Worm (Caenorhabditis elegans) whole organism, mixed stage, embryonic: ENCODE results near the gene fipr-21.

ENCODE experiments used
- M03D4.4 ChIP-seq: sonication (generic microtip); optimal IDR thresholded peaks from 2 replicates; lab custom pipeline; 2017; ENCODE audit warnings: mild to moderate bottlenecking, missing genetic modification characterization, missing compliant biosample characterization
- bed-3 ChIP-seq: fragments of 200-800 bp; sonication (Bioruptor generic); optimal IDR thresholded peaks from 3 replicates; lab custom pipeline; 2018; ENCODE audit warnings: mild to moderate bottlenecking, missing genetic modification characterization, moderate library complexity, missing compliant biosample characterization
- blmp-1 ChIP-seq: fragments of 150-350 bp; optimal IDR thresholded peaks from 2 replicates; lab custom pipeline; 2014; ENCODE audit warnings: missing biosample characterization, missing genetic modification characterization
- ceh-39 ChIP-seq: fragments of 150-350 bp; optimal IDR thresholded peaks from 2 replicates; lab custom pipeline; 2014; ENCODE audit warnings: missing biosample characterization, missing genetic modification characterization
- ceh-43 ChIP-seq: fragments of 200-800 bp; sonication (Bioruptor generic); optimal IDR thresholded peaks from 2 replicates; lab custom pipeline; 2018; ENCODE audit warnings: mild to moderate bottlenecking, missing genetic modification characterization, moderate library complexity, missing compliant biosample characterization
- ceh-83 ChIP-seq: fragments of 200-800 bp; sonication (Bioruptor generic); optimal IDR thresholded peaks from 2 replicates; lab custom pipeline; 2018; ENCODE audit warnings: mild to moderate bottlenecking, missing genetic modification characterization, missing compliant biosample characterization
- ces-1 ChIP-seq: fragments of 150-350 bp; optimal IDR thresholded peaks from 2 replicates; lab custom pipeline; 2014; ENCODE audit warnings: missing biosample characterization, missing genetic modification reagents, missing genetic modification characterization
- cnd-1 ChIP-seq: fragments of 200-800 bp; sonication (Bioruptor generic); optimal IDR thresholded peaks from 2 replicates; lab custom pipeline; 2018; ENCODE audit warnings: mild to moderate bottlenecking, missing genetic modification characterization, missing compliant biosample characterization
- drap-1 ChIP-seq: fragments of 200-800 bp; sonication (Bioruptor generic); optimal IDR thresholded peaks from 3 replicates; lab custom pipeline; 2018; ENCODE audit warnings: mild to moderate bottlenecking, missing genetic modification characterization, missing compliant biosample characterization
- elt-1 ChIP-seq: sonication (generic microtip); optimal IDR thresholded peaks from 2 replicates; lab custom pipeline; 2017; ENCODE audit warnings: missing genetic modification characterization, mild to moderate bottlenecking, missing compliant biosample characterization, antibody characterized with exemption, moderate library complexity, borderline replicate concordance; ENCODE audit not compliant: insufficient read depth
- elt-3 ChIP-seq: fragments of 150-350 bp; optimal IDR thresholded peaks from 2 replicates; lab custom pipeline; 2014; ENCODE audit warnings: missing biosample characterization, missing genetic modification characterization
- flh-1 ChIP-seq: fragments of 200-800 bp; sonication (Bioruptor generic); optimal IDR thresholded peaks from 2 replicates; lab custom pipeline; 2018; ENCODE audit warnings: mild to moderate bottlenecking, missing genetic modification characterization, moderate library complexity, missing compliant biosample characterization
- ham-2 ChIP-seq: fragments of 200-800 bp; sonication (Bioruptor generic); optimal IDR thresholded peaks from 2 replicates; lab custom pipeline; 2018; ENCODE audit warnings: mild to moderate bottlenecking, missing genetic modification characterization, missing compliant biosample characterization
- hlh-1 ChIP-seq: fragments of 150-350 bp; optimal IDR thresholded peaks from 2 replicates; lab custom pipeline; 2014; ENCODE audit warnings: missing biosample characterization, missing genetic modification reagents, missing genetic modification characterization
- lin-32 ChIP-seq: fragments of 200-800 bp; sonication (Bioruptor generic); optimal IDR thresholded peaks from 2 replicates; lab custom pipeline; 2018; ENCODE audit warnings: mild to moderate bottlenecking, missing genetic modification characterization, missing compliant biosample characterization
- lsy-2 ChIP-seq: fragments of 150-350 bp; optimal IDR thresholded peaks from 2 replicates; lab custom pipeline; 2014; ENCODE audit warnings: missing biosample characterization, missing genetic modification characterization
- mab-5 ChIP-seq: fragments of 150-350 bp; optimal IDR thresholded peaks from 2 replicates; lab custom pipeline; 2014; ENCODE audit warnings: missing biosample characterization, missing genetic modification characterization
- mep-1 ChIP-seq: fragments of 150-350 bp; optimal IDR thresholded peaks from 2 replicates; lab custom pipeline; 2017; ENCODE audit warnings: missing biosample characterization, missing genetic modification reagents, missing genetic modification characterization, inconsistent platforms
- mls-2 ChIP-seq: sonication (generic microtip); optimal IDR thresholded peaks from 2 replicates; lab custom pipeline; 2016; ENCODE audit warnings: mild to moderate bottlenecking, missing genetic modification characterization, moderate library complexity, missing compliant biosample characterization
- nhr-12 ChIP-seq: fragments of 150-350 bp; optimal IDR thresholded peaks from 2 replicates; lab custom pipeline; 2014; ENCODE audit warnings: missing biosample characterization, missing genetic modification characterization
- nhr-2 ChIP-seq: fragments of 150-350 bp; optimal IDR thresholded peaks from 2 replicates; lab custom pipeline; 2014; ENCODE audit warnings: missing biosample characterization, missing genetic modification characterization
- nhr-237 ChIP-seq: fragments of 150-350 bp; optimal IDR thresholded peaks from 2 replicates; lab custom pipeline; 2014; ENCODE audit warnings: missing biosample characterization, missing genetic modification characterization
- nhr-28 ChIP-seq: fragments of 150-350 bp; optimal IDR thresholded peaks from 2 replicates; lab custom pipeline; 2014; ENCODE audit warnings: missing biosample characterization, missing genetic modification characterization
- nhr-76 ChIP-seq: sonication (generic microtip); optimal IDR thresholded peaks from 2 replicates; lab custom pipeline; 2017; ENCODE audit warnings: missing biosample characterization, missing genetic modification characterization
- pha-4 ChIP-seq: fragments of 150-350 bp; optimal IDR thresholded peaks from 2 replicates; lab custom pipeline; 2018; ENCODE audit warnings: missing biosample characterization, missing genetic modification reagents, missing genetic modification characterization
- sem-2 ChIP-seq: fragments of 200-800 bp; sonication (Bioruptor generic); optimal IDR thresholded peaks from 2 replicates; lab custom pipeline; 2018; ENCODE audit warnings: mild to moderate bottlenecking, missing genetic modification characterization, missing compliant biosample characterization
- snpc-4 ChIP-seq: fragments of 150-350 bp; optimal IDR thresholded peaks from 2 replicates; lab custom pipeline; 2014; ENCODE audit warnings: missing biosample characterization, missing genetic modification characterization
- sptf-1 ChIP-seq: sonication (generic microtip); optimal IDR thresholded peaks from 2 replicates; lab custom pipeline; 2017; ENCODE audit warnings: mild to moderate bottlenecking, missing genetic modification characterization, moderate library complexity, missing compliant biosample characterization
- tbx-8 ChIP-seq: fragments of 200-800 bp; sonication (Bioruptor generic); optimal IDR thresholded peaks from 2 replicates; lab custom pipeline; 2018; ENCODE audit warnings: mild to moderate bottlenecking, missing genetic modification characterization, moderate library complexity, missing compliant biosample characterization
- unc-120 ChIP-seq: sonication (generic microtip); optimal IDR thresholded peaks from 2 replicates; lab custom pipeline; 2017; ENCODE audit warnings: missing genetic modification characterization, missing compliant biosample characterization; ENCODE audit not compliant: poor library complexity, severe bottlenecking
- unc-62 ChIP-seq: fragments of 150-350 bp; optimal IDR thresholded peaks from 2 replicates; lab custom pipeline; 2014; ENCODE audit warnings: missing biosample characterization, missing genetic modification reagents, missing genetic modification characterization
- zip-8 ChIP-seq: fragments of 150-350 bp; optimal IDR thresholded peaks from 2 replicates; lab custom pipeline; 2014; ENCODE audit warnings: missing biosample characterization, missing genetic modification characterization
- ztf-11 ChIP-seq: fragments of 150-350 bp; optimal IDR thresholded peaks from 2 replicates; lab custom pipeline; 2014; ENCODE audit warnings: missing biosample characterization, missing genetic modification characterization

Gene fipr-21

ce11 chrX:10336592-10336991, 32.3 kb downstream of the fipr-21 start:
- TF ChIP-seq nhr-2 (tag; lab: Kevin White, UChicago) (no peak), nhr-237 (tag; lab: Kevin White, UChicago) (no peak), sptf-1 (tag; lab: Kevin White, UChicago) (peak; percentile 62)

DNA sequence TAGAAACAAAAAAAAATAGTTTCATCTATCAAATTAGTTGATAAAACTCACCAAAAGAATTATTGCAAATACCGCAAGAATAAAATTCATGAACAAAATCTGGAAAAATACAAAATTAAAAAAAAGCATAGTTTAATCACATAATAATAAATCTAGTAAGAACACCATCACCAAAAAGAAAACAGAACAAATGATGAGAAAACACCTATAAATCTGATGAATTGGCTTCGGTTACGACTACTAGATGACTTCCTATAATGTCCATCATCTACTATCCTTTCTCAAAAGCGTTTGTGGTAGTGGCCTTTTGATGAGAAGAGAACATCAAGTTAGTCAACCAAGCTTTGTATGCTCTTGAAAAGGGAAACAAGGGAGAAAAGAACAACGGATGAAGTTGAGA, 33.8 kb downstream of the fipr-21 start, which contains the start of gene cut-5:
Gene cut-5 (minus strand): TSS at position 101 of the 400 bp plus-strand sequence.
- no peak for TF ChIP-seq ztf-11
- no peak for TF ChIP-seq nhr-237 (tag; lab: Kevin White, UChicago)
- no peak for TF ChIP-seq drap-1 (GFP tag; lab: Kevin White, UChicago)
- TF ChIP-seq ceh-43 (GFP tag; lab: Kevin White, UChicago) = no peak
- TF ChIP-seq pha-4 (tag; lab: Kevin White, UChicago) = no peak
- no peak for TF ChIP-seq ceh-39 (tag; lab: Kevin White, UChicago)
- TF ChIP-seq M03D4.4 (tag; lab: Kevin White, UChicago) = no peak
- TF ChIP-seq mep-1 (tag; lab: Kevin White, UChicago) = no peak

DNA sequence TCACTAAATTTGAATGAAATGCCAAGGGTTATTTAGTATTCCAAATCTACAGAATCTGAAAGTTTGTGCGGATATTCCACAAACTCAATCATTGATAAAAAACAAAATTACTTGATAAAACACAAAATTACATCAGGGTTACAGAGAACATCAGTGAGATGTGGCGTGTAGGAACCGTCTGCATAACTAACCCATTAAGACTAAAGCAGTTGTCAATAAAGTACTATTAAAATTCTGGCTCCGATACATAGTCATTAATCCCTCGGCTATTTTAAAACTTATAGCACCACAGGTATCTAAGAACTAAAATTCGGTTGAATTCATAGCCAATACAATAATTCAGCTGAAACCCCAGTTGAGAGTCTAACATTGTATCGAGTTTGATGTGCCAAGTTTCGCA, 34.4 kb downstream of the fipr-21 start:
- no peak for TF ChIP-seq unc-62 (GFP tag; lab: Kevin White, UChicago)
- no peak for TF ChIP-seq ztf-11
- TF ChIP-seq nhr-28 (tag; lab: Kevin White, UChicago) = no peak
- TF ChIP-seq blmp-1 (tag; lab: Kevin White, UChicago) = no peak
- TF ChIP-seq cnd-1 (tag; lab: Kevin White, UChicago) = no peak
- no peak for TF ChIP-seq ham-2 (GFP tag; lab: Kevin White, UChicago)
- TF ChIP-seq sptf-1 (tag; lab: Kevin White, UChicago) = no peak

DNA sequence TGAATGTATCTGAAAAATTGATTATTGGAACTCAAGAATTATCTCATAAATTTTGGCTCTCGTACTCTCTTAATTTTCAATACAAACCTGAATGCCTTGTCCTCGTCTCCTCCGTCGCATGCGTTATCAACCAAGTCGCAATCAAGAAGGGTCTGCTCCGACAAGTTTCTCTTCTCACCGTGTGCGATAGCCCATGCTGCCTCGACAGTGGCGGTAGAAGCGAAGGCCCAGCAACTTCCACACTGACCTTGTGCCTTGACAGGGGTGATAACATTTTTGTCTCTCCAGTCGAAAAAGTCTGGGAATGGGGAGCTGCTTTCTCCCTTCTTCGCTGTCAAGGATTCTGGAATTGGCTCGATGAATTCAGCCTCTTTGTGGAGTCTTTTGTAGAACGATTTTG, 35.7 kb downstream of the fipr-21 start:
- no peak for TF ChIP-seq nhr-12 (tag; lab: Kevin White, UChicago)
- TF ChIP-seq sptf-1 (tag; lab: Kevin White, UChicago) = no peak
- TF ChIP-seq zip-8 (tag; lab: Kevin White, UChicago) = no peak
- no peak for TF ChIP-seq ceh-83 (GFP tag; lab: Kevin White, UChicago)
- no peak for TF ChIP-seq flh-1 (GFP tag; lab: Kevin White, UChicago)
- TF ChIP-seq mls-2 = no peak
- TF ChIP-seq hlh-1 (tag; lab: Kevin White, UChicago) = no peak
- TF ChIP-seq M03D4.4 (tag; lab: Kevin White, UChicago) = no peak
- TF ChIP-seq tbx-8 (GFP tag; lab: Kevin White, UChicago) = no peak
- no peak for TF ChIP-seq drap-1 (GFP tag; lab: Kevin White, UChicago)
- TF ChIP-seq lsy-2 (tag; lab: Kevin White, UChicago) = no peak
- no peak for TF ChIP-seq ceh-43 (GFP tag; lab: Kevin White, UChicago)
- no peak for TF ChIP-seq elt-1
- TF ChIP-seq cnd-1 (tag; lab: Kevin White, UChicago) = no peak
- no peak for TF ChIP-seq nhr-76 (tag; lab: Kevin White, UChicago)
- no peak for TF ChIP-seq mab-5 (tag; lab: Kevin White, UChicago)
- TF ChIP-seq nhr-2 (tag; lab: Kevin White, UChicago) = no peak
- no peak for TF ChIP-seq ceh-39 (tag; lab: Kevin White, UChicago)

ce11 chrX:10340986-10341385, 36.7 kb downstream of the fipr-21 start, which contains the start of gene R07E3.1:
Gene R07E3.1 (minus strand): TSS chrX:10341161.
- TF ChIP-seq ces-1 (GFP tag; lab: Kevin White, UChicago) = no peak
- no peak for TF ChIP-seq sptf-1 (tag; lab: Kevin White, UChicago)
- TF ChIP-seq bed-3 (GFP tag; lab: Kevin White, UChicago) = no peak
- no peak for TF ChIP-seq drap-1 (GFP tag; lab: Kevin White, UChicago)

ce11 chrX:10350151-10350550, 45.8 kb downstream of the fipr-21 start:
- no peak for TF ChIP-seq mep-1 (tag; lab: Kevin White, UChicago)
- TF ChIP-seq ces-1 (GFP tag; lab: Kevin White, UChicago) = no peak
- TF ChIP-seq sem-2 = no peak
- TF ChIP-seq unc-120 (tag; lab: Kevin White, UChicago) = no peak
- no peak for TF ChIP-seq ham-2 (GFP tag; lab: Kevin White, UChicago)
- no peak for TF ChIP-seq ceh-43 (GFP tag; lab: Kevin White, UChicago)
- no peak for TF ChIP-seq snpc-4
- TF ChIP-seq ceh-39 (tag; lab: Kevin White, UChicago) = no peak
- TF ChIP-seq flh-1 (GFP tag; lab: Kevin White, UChicago) = no peak
- no peak for TF ChIP-seq mab-5 (tag; lab: Kevin White, UChicago)
- no peak for TF ChIP-seq hlh-1 (tag; lab: Kevin White, UChicago)
- no peak for TF ChIP-seq elt-3
- no peak for TF ChIP-seq M03D4.4 (tag; lab: Kevin White, UChicago)
- no peak for TF ChIP-seq lin-32 (GFP tag; lab: Kevin White, UChicago)
- no peak for TF ChIP-seq nhr-76 (tag; lab: Kevin White, UChicago)
- no peak for TF ChIP-seq pha-4 (tag; lab: Kevin White, UChicago)
- TF ChIP-seq nhr-28 (tag; lab: Kevin White, UChicago) = no peak
- TF ChIP-seq cnd-1 (tag; lab: Kevin White, UChicago) = no peak
- TF ChIP-seq zip-8 (tag; lab: Kevin White, UChicago) = no peak
